Fruit fly (Drosophila melanogaster) whole organism, embryonic: ENCODE measurements around the gene nvd.

Experiments used
- CG11504 ChIP-seq: fragments of 200-800 bp; sonication (Bioruptor generic); optimal IDR thresholded peaks from 3 replicates; lab custom pipeline; 2019; ENCODE audit warnings: missing biosample characterization, mild to moderate bottlenecking, missing genetic modification characterization, moderate library complexity
- CG13287 ChIP-seq: fragments of 200-800 bp; sonication (Bioruptor generic); IDR thresholded peaks from 2 replicates; pipeline ENCODE4 v1.3.6; 2022; ENCODE audit warnings: missing biosample characterization, missing genetic modification characterization; ENCODE audit not compliant: partially characterized antibody
- CG16813 ChIP-seq: fragments of 200-800 bp; sonication (Bioruptor generic); IDR thresholded peaks from 3 replicates; pipeline ENCODE4 v1.3.6; 2022; ENCODE audit warnings: missing biosample characterization, missing genetic modification characterization; ENCODE audit not compliant: partially characterized antibody
- CG3847 ChIP-seq: fragments of 200-800 bp; sonication (Bioruptor generic); IDR thresholded peaks from 2 replicates; pipeline ENCODE4 v1.3.6; 2022; ENCODE audit warnings: missing biosample characterization, missing genetic modification characterization
- CG4707 ChIP-seq: fragments of 200-800 bp; sonication (Bioruptor generic); optimal IDR thresholded peaks from 2 replicates; lab custom pipeline; 2018; ENCODE audit warnings: missing biosample characterization, mild to moderate bottlenecking, missing genetic modification characterization, moderate library complexity
- CG6791 ChIP-seq: fragments of 200-800 bp; sonication (Bioruptor generic); IDR thresholded peaks from 3 replicates; pipeline ENCODE4 v1.3.6; 2022; ENCODE audit warnings: missing biosample characterization, missing genetic modification characterization; ENCODE audit not compliant: partially characterized antibody
- Elba2 ChIP-seq: fragments of 200-800 bp; sonication (Bioruptor generic); optimal IDR thresholded peaks from 3 replicates; lab custom pipeline; 2016; ENCODE audit warnings: missing biosample characterization, missing genetic modification characterization
- Fer1 ChIP-seq: fragments of 200-800 bp; sonication (Bioruptor generic); optimal IDR thresholded peaks from 2 replicates; lab custom pipeline; 2017; ENCODE audit warnings: missing biosample characterization, mild to moderate bottlenecking, missing genetic modification characterization
- Lhr ChIP-seq: fragments of 200-800 bp; sonication (Bioruptor generic); optimal IDR thresholded peaks from 3 replicates; lab custom pipeline; 2017; ENCODE audit warnings: mild to moderate bottlenecking, missing biosample characterization, missing genetic modification reagents, missing genetic modification characterization
- amos ChIP-seq: fragments of 200-800 bp; sonication (Bioruptor generic); IDR thresholded peaks from 2 replicates; pipeline ENCODE4 v1.3.6; 2022; ENCODE audit warnings: missing biosample characterization, missing genetic modification characterization; ENCODE audit not compliant: partially characterized antibody
- dm ChIP-seq: fragments of 200-800 bp; sonication (Bioruptor generic); optimal IDR thresholded peaks from 3 replicates; lab custom pipeline; 2016; ENCODE audit warnings: missing biosample characterization, missing genetic modification characterization
- ken ChIP-seq: fragments of 200-800 bp; sonication (Bioruptor generic); IDR thresholded peaks from 3 replicates; pipeline ENCODE4 v1.3.6; 2022; ENCODE audit warnings: missing biosample characterization, missing genetic modification characterization
- sna ChIP-seq: fragments of 200-800 bp; sonication (Bioruptor generic); IDR thresholded peaks from 2 replicates; pipeline ENCODE4 v1.3.6; 2022; ENCODE audit warnings: missing biosample characterization, missing genetic modification characterization; ENCODE audit not compliant: partially characterized antibody
- zen2 ChIP-seq: fragments of 200-800 bp; sonication (Bioruptor generic); IDR thresholded peaks from 3 replicates; pipeline ENCODE4 v1.3.6; 2022; ENCODE audit warnings: missing biosample characterization, missing genetic modification characterization; ENCODE audit not compliant: partially characterized antibody

Gene nvd

dm6 chr3L:24324566-24324965 is at the start of gene nvd:
nvd (plus strand) TSS chr3L:24324866.
- TF ChIP-seq Lhr (no peak), CG11504 (tag; lab: Kevin White, UChicago) (no peak), CG4707 (GFP tag; lab: Kevin White, UChicago) (no peak), dm (no peak), Elba2 (GFP tag; lab: Kevin White, UChicago) (no peak), Fer1 (GFP tag; lab: Kevin White, UChicago) (no peak)
- TF ChIP-seq, all 482 proteins: peak for 0

DNA sequence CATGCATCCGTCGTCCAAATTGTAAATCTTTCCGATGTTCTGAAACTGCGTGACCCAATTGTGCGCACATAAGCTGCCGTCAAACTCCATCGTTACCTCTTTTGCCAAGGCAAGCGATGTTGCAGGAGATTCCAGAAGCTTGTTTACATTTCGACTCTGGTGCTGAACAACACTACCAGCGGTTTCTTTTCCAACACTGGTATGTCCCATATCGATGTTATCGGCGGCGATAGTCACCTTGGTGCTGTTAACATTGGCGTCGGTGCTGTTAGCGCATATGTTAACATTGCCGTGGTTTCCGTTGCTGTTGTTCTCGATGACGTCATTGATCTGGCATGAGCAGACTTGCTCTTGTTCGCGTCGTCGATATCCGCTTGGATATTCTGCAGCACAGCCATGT is 37.0 kb upstream of the nvd start:
- peak; percentile 54 for TF ChIP-seq amos (GFP tag; lab: Robert Waterston, UW)
- 0 out of 2 replicates have a peak, but pooled peaks have one; percentile 30 for TF ChIP-seq CG3847 (GFP tag; lab: Robert Waterston, UW)
- TF ChIP-seq ken = 0 out of 3 replicates have a peak, but pooled peaks have one; percentile 35
- peak; percentile 67; the same call in 2 of the 3 replicates for TF ChIP-seq CG6791 (GFP tag; lab: Robert Waterston, UW)
- TF ChIP-seq CG16813 (GFP tag; lab: Robert Waterston, UW) = peak; percentile 56; the same call in 2 of the 3 replicates
- TF ChIP-seq sna = peak; percentile 36; the same call in 1 of the 2 replicates
- 0 out of 3 replicates have a peak, but pooled peaks have one; percentile 27 for TF ChIP-seq zen2 (GFP tag; lab: Robert Waterston, UW)
- TF ChIP-seq CG13287 (GFP tag; lab: Robert Waterston, UW) = peak; percentile 26; the same call in 1 of the 2 replicates
